Worm (Caenorhabditis elegans): ENCODE data around the gene srh-134.

DNA sequence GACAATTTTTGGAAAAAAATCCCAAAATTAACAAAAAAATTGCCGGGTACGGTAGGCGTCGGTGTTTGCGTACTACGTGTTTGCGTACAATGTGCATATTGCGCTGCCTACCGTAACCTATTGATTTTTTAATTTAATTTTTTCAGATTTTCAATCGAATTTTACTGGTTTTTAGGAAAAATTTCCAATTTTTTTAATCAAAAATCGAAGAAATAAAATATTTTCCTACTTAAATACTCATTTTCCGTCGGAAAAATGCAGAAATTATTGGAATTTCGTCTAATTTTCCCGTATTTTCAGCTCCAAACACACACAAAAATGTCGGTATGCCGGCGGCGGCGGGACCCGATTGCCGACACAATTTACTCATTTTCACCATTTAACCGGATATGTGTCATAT lies 31.2 kb downstream of the srh-134 start, which contains the start of gene Y59A8B.21:
- TF ChIP-seq cog-1 (tag; optimal IDR thresholded peaks at IDR 0.05) (no peak), flt-1 (GFP tag; IDR thresholded peaks at IDR 0.05) (no peak), ztf-29 (GFP tag; IDR thresholded peaks at IDR 0.05) (no peak), tab-1 (GFP tag; IDR thresholded peaks at IDR 0.05) (no peak)
